Worm (Caenorhabditis elegans) whole organism, mixed stage, embryonic: Measurements from ENCODE around the gene nas-4.

Experiments
- M03D4.4 ChIP-seq: sonication (generic microtip); optimal IDR thresholded peaks from 2 replicates; lab custom pipeline; 2017; ENCODE audit warnings: mild to moderate bottlenecking, missing genetic modification characterization, missing compliant biosample characterization
- bed-3 ChIP-seq: fragments of 200-800 bp; sonication (Bioruptor generic); optimal IDR thresholded peaks from 3 replicates; lab custom pipeline; 2018; ENCODE audit warnings: mild to moderate bottlenecking, missing genetic modification characterization, moderate library complexity, missing compliant biosample characterization
- blmp-1 ChIP-seq: fragments of 150-350 bp; optimal IDR thresholded peaks from 2 replicates; lab custom pipeline; 2014; ENCODE audit warnings: missing biosample characterization, missing genetic modification characterization
- ceh-39 ChIP-seq: fragments of 150-350 bp; optimal IDR thresholded peaks from 2 replicates; lab custom pipeline; 2014; ENCODE audit warnings: missing biosample characterization, missing genetic modification characterization
- ceh-43 ChIP-seq: fragments of 200-800 bp; sonication (Bioruptor generic); optimal IDR thresholded peaks from 2 replicates; lab custom pipeline; 2018; ENCODE audit warnings: mild to moderate bottlenecking, missing genetic modification characterization, moderate library complexity, missing compliant biosample characterization
- ceh-83 ChIP-seq: fragments of 200-800 bp; sonication (Bioruptor generic); optimal IDR thresholded peaks from 2 replicates; lab custom pipeline; 2018; ENCODE audit warnings: mild to moderate bottlenecking, missing genetic modification characterization, missing compliant biosample characterization
- ces-1 ChIP-seq: fragments of 150-350 bp; optimal IDR thresholded peaks from 2 replicates; lab custom pipeline; 2014; ENCODE audit warnings: missing biosample characterization, missing genetic modification reagents, missing genetic modification characterization
- cnd-1 ChIP-seq: fragments of 200-800 bp; sonication (Bioruptor generic); optimal IDR thresholded peaks from 2 replicates; lab custom pipeline; 2018; ENCODE audit warnings: mild to moderate bottlenecking, missing genetic modification characterization, missing compliant biosample characterization
- drap-1 ChIP-seq: fragments of 200-800 bp; sonication (Bioruptor generic); optimal IDR thresholded peaks from 3 replicates; lab custom pipeline; 2018; ENCODE audit warnings: mild to moderate bottlenecking, missing genetic modification characterization, missing compliant biosample characterization
- elt-1 ChIP-seq: sonication (generic microtip); optimal IDR thresholded peaks from 2 replicates; lab custom pipeline; 2017; ENCODE audit warnings: missing genetic modification characterization, mild to moderate bottlenecking, missing compliant biosample characterization, antibody characterized with exemption, moderate library complexity, borderline replicate concordance; ENCODE audit not compliant: insufficient read depth
- elt-3 ChIP-seq: fragments of 150-350 bp; optimal IDR thresholded peaks from 2 replicates; lab custom pipeline; 2014; ENCODE audit warnings: missing biosample characterization, missing genetic modification characterization
- flh-1 ChIP-seq: fragments of 200-800 bp; sonication (Bioruptor generic); optimal IDR thresholded peaks from 2 replicates; lab custom pipeline; 2018; ENCODE audit warnings: mild to moderate bottlenecking, missing genetic modification characterization, moderate library complexity, missing compliant biosample characterization
- ham-2 ChIP-seq: fragments of 200-800 bp; sonication (Bioruptor generic); optimal IDR thresholded peaks from 2 replicates; lab custom pipeline; 2018; ENCODE audit warnings: mild to moderate bottlenecking, missing genetic modification characterization, missing compliant biosample characterization
- hlh-1 ChIP-seq: fragments of 150-350 bp; optimal IDR thresholded peaks from 2 replicates; lab custom pipeline; 2014; ENCODE audit warnings: missing biosample characterization, missing genetic modification reagents, missing genetic modification characterization
- lin-13 ChIP-seq: fragments of 150-350 bp; optimal IDR thresholded peaks from 2 replicates; lab custom pipeline; 2014; ENCODE audit warnings: missing biosample characterization, missing genetic modification characterization
- lin-32 ChIP-seq: fragments of 200-800 bp; sonication (Bioruptor generic); optimal IDR thresholded peaks from 2 replicates; lab custom pipeline; 2018; ENCODE audit warnings: mild to moderate bottlenecking, missing genetic modification characterization, missing compliant biosample characterization
- lsy-2 ChIP-seq: fragments of 150-350 bp; optimal IDR thresholded peaks from 2 replicates; lab custom pipeline; 2014; ENCODE audit warnings: missing biosample characterization, missing genetic modification characterization
- mab-5 ChIP-seq: fragments of 150-350 bp; optimal IDR thresholded peaks from 2 replicates; lab custom pipeline; 2014; ENCODE audit warnings: missing biosample characterization, missing genetic modification characterization
- mep-1 ChIP-seq: fragments of 150-350 bp; optimal IDR thresholded peaks from 2 replicates; lab custom pipeline; 2017; ENCODE audit warnings: missing biosample characterization, missing genetic modification reagents, missing genetic modification characterization, inconsistent platforms
- mls-2 ChIP-seq: sonication (generic microtip); optimal IDR thresholded peaks from 2 replicates; lab custom pipeline; 2016; ENCODE audit warnings: mild to moderate bottlenecking, missing genetic modification characterization, moderate library complexity, missing compliant biosample characterization
- nhr-12 ChIP-seq: fragments of 150-350 bp; optimal IDR thresholded peaks from 2 replicates; lab custom pipeline; 2014; ENCODE audit warnings: missing biosample characterization, missing genetic modification characterization
- nhr-2 ChIP-seq: fragments of 150-350 bp; optimal IDR thresholded peaks from 2 replicates; lab custom pipeline; 2014; ENCODE audit warnings: missing biosample characterization, missing genetic modification characterization
- nhr-237 ChIP-seq: fragments of 150-350 bp; optimal IDR thresholded peaks from 2 replicates; lab custom pipeline; 2014; ENCODE audit warnings: missing biosample characterization, missing genetic modification characterization
- nhr-28 ChIP-seq: fragments of 150-350 bp; optimal IDR thresholded peaks from 2 replicates; lab custom pipeline; 2014; ENCODE audit warnings: missing biosample characterization, missing genetic modification characterization
- nhr-76 ChIP-seq: sonication (generic microtip); optimal IDR thresholded peaks from 2 replicates; lab custom pipeline; 2017; ENCODE audit warnings: missing biosample characterization, missing genetic modification characterization
- pha-4 ChIP-seq: fragments of 150-350 bp; optimal IDR thresholded peaks from 2 replicates; lab custom pipeline; 2018; ENCODE audit warnings: missing biosample characterization, missing genetic modification reagents, missing genetic modification characterization
- sem-2 ChIP-seq: fragments of 200-800 bp; sonication (Bioruptor generic); optimal IDR thresholded peaks from 2 replicates; lab custom pipeline; 2018; ENCODE audit warnings: mild to moderate bottlenecking, missing genetic modification characterization, missing compliant biosample characterization
- snpc-4 ChIP-seq: fragments of 150-350 bp; optimal IDR thresholded peaks from 2 replicates; lab custom pipeline; 2014; ENCODE audit warnings: missing biosample characterization, missing genetic modification characterization
- sptf-1 ChIP-seq: sonication (generic microtip); optimal IDR thresholded peaks from 2 replicates; lab custom pipeline; 2017; ENCODE audit warnings: mild to moderate bottlenecking, missing genetic modification characterization, moderate library complexity, missing compliant biosample characterization
- unc-120 ChIP-seq: sonication (generic microtip); optimal IDR thresholded peaks from 2 replicates; lab custom pipeline; 2017; ENCODE audit warnings: missing genetic modification characterization, missing compliant biosample characterization; ENCODE audit not compliant: poor library complexity, severe bottlenecking
- unc-39 ChIP-seq: fragments of 150-350 bp; optimal IDR thresholded peaks from 2 replicates; lab custom pipeline; 2014; ENCODE audit warnings: missing biosample characterization, missing genetic modification characterization
- zip-8 ChIP-seq: fragments of 150-350 bp; optimal IDR thresholded peaks from 2 replicates; lab custom pipeline; 2014; ENCODE audit warnings: missing biosample characterization, missing genetic modification characterization
- ztf-11 ChIP-seq: fragments of 150-350 bp; optimal IDR thresholded peaks from 2 replicates; lab custom pipeline; 2014; ENCODE audit warnings: missing biosample characterization, missing genetic modification characterization

The nas-4 gene

ce11 chrIII:6442305-6443125 lies 27.1 kb upstream of the nas-4 start, which contains the start of gene mel-32:
Gene mel-32, minus strand, starts transcription at chrIII:6443000.
- TF ChIP-seq drap-1 (GFP tag; lab: Kevin White, UChicago) (no peak), hlh-1 (tag; lab: Kevin White, UChicago) (no peak), cnd-1 (tag; lab: Kevin White, UChicago) (no peak), lin-13 (tag; lab: Kevin White, UChicago) (no peak), mab-5 (tag; lab: Kevin White, UChicago) (no peak), nhr-12 (tag; lab: Kevin White, UChicago) (no peak), ceh-83 (GFP tag; lab: Kevin White, UChicago) (no peak), sptf-1 (no peak), nhr-76 (no peak), M03D4.4 (no peak), pha-4 (tag; lab: Kevin White, UChicago) (no peak), mls-2 (tag; lab: Kevin White, UChicago) (no peak), unc-120 (no peak), nhr-2 (tag; lab: Kevin White, UChicago) (no peak)

- no peak for TF ChIP-seq cnd-1 (tag; lab: Kevin White, UChicago)
- no peak for TF ChIP-seq ztf-11 (tag; lab: Kevin White, UChicago)
- TF ChIP-seq zip-8 (tag; lab: Kevin White, UChicago), result no peak
- TF ChIP-seq lin-32 (GFP tag; lab: Kevin White, UChicago), result no peak
- TF ChIP-seq ham-2 (GFP tag; lab: Kevin White, UChicago), result no peak
- no peak for TF ChIP-seq ces-1 (GFP tag; lab: Kevin White, UChicago)
- TF ChIP-seq nhr-2 (tag; lab: Kevin White, UChicago), result no peak
- TF ChIP-seq elt-1 (tag; lab: Kevin White, UChicago), result no peak
- no peak for TF ChIP-seq mls-2 (tag; lab: Kevin White, UChicago)
- no peak for TF ChIP-seq ceh-83 (GFP tag; lab: Kevin White, UChicago)
- TF ChIP-seq nhr-12 (tag; lab: Kevin White, UChicago), result no peak
- TF ChIP-seq hlh-1 (tag; lab: Kevin White, UChicago), result no peak
- no peak for TF ChIP-seq sem-2 (GFP tag; lab: Kevin White, UChicago)
- no peak for TF ChIP-seq nhr-76
- no peak for TF ChIP-seq nhr-237
- no peak for TF ChIP-seq unc-120
- no peak for TF ChIP-seq ceh-43
- no peak for TF ChIP-seq blmp-1 (tag; lab: Kevin White, UChicago)
Measured at ce11 chrIII:6439854-6440253, 24.4 kb upstream of the nas-4 start.

- TF ChIP-seq zip-8 (tag; lab: Kevin White, UChicago) (no peak), lin-13 (tag; lab: Kevin White, UChicago) (no peak), hlh-1 (tag; lab: Kevin White, UChicago) (no peak), ceh-83 (GFP tag; lab: Kevin White, UChicago) (no peak)
Measured at ce11 chrIII:6436308-6436707, 20.9 kb upstream of the nas-4 start, which contains the start of gene C05D11.1. Gene C05D11.1, plus strand, starts transcription at chrIII:6436608.

- no peak for TF ChIP-seq lin-13 (tag; lab: Kevin White, UChicago)
- no peak for TF ChIP-seq pha-4 (tag; lab: Kevin White, UChicago)
- no peak for TF ChIP-seq snpc-4
- TF ChIP-seq nhr-237, result no peak
- TF ChIP-seq drap-1 (GFP tag; lab: Kevin White, UChicago), result no peak
- TF ChIP-seq unc-120, result no peak
- no peak for TF ChIP-seq nhr-12 (tag; lab: Kevin White, UChicago)
- no peak for TF ChIP-seq flh-1 (GFP tag; lab: Kevin White, UChicago)
- TF ChIP-seq, all 35 proteins: peak for 0
Measured at ce11 chrIII:6432939-6433338, 17.5 kb upstream of the nas-4 start, which contains the start of gene vps-16. Gene vps-16, plus strand, starts transcription at chrIII:6433239.

ce11 chrIII:6431766-6432228 lies 16.3 kb upstream of the nas-4 start, which contains the start of the genes mrps-17 and txdc-9:
Gene mrps-17, minus strand, starts transcription at chrIII:6431798.
Gene txdc-9, plus strand, starts transcription at chrIII:6432178.
- no peak for TF ChIP-seq M03D4.4
- no peak for TF ChIP-seq sem-2 (GFP tag; lab: Kevin White, UChicago)
- TF ChIP-seq ceh-39, result no peak
- TF ChIP-seq flh-1 (GFP tag; lab: Kevin White, UChicago), result no peak
- TF ChIP-seq lsy-2, result peak; percentile 81
- TF ChIP-seq hlh-1 (tag; lab: Kevin White, UChicago), result peak; percentile 30
- no peak for TF ChIP-seq blmp-1 (tag; lab: Kevin White, UChicago)
- no peak for TF ChIP-seq unc-120
- peak; percentile 48 for TF ChIP-seq lin-13 (tag; lab: Kevin White, UChicago)
- no peak for TF ChIP-seq unc-39 (tag; lab: Kevin White, UChicago)
- no peak for TF ChIP-seq bed-3
- TF ChIP-seq snpc-4, result no peak
- TF ChIP-seq ztf-11 (tag; lab: Kevin White, UChicago), result no peak
- TF ChIP-seq cnd-1 (tag; lab: Kevin White, UChicago), result no peak
- no peak for TF ChIP-seq nhr-237
- peak; percentile 70 for TF ChIP-seq ham-2 (GFP tag; lab: Kevin White, UChicago)
- TF ChIP-seq elt-3 (tag; lab: Kevin White, UChicago), result no peak
- no peak for TF ChIP-seq mab-5 (tag; lab: Kevin White, UChicago)
- TF ChIP-seq sptf-1, result peak; percentile 55
- peak; percentile 86 for TF ChIP-seq pha-4 (tag; lab: Kevin White, UChicago)
- no peak for TF ChIP-seq ceh-83 (GFP tag; lab: Kevin White, UChicago)
- TF ChIP-seq nhr-12 (tag; lab: Kevin White, UChicago), result no peak
- no peak for TF ChIP-seq zip-8 (tag; lab: Kevin White, UChicago)
- TF ChIP-seq nhr-28 (tag; lab: Kevin White, UChicago), result no peak
- TF ChIP-seq nhr-2 (tag; lab: Kevin White, UChicago), result no peak
- peak; percentile 99 for TF ChIP-seq ces-1 (GFP tag; lab: Kevin White, UChicago)
- no peak for TF ChIP-seq drap-1 (GFP tag; lab: Kevin White, UChicago)
- peak; percentile 75 for TF ChIP-seq mep-1 (tag; lab: Kevin White, UChicago)
- no peak for TF ChIP-seq nhr-76
- TF ChIP-seq lin-32 (GFP tag; lab: Kevin White, UChicago), result no peak
- TF ChIP-seq mls-2 (tag; lab: Kevin White, UChicago), result no peak
- no peak for TF ChIP-seq elt-1 (tag; lab: Kevin White, UChicago)
